Worm (Caenorhabditis elegans) whole organism, mixed stage, embryonic: ENCODE data around the gene znf-474.

ENCODE experiments used
- nhr-237 ChIP-seq: fragments of 150-350 bp; optimal IDR thresholded peaks from 2 replicates; lab custom pipeline; 2014; ENCODE audit warnings: missing biosample characterization, missing genetic modification characterization
- pha-4 ChIP-seq: fragments of 150-350 bp; optimal IDR thresholded peaks from 2 replicates; lab custom pipeline; 2018; ENCODE audit warnings: missing biosample characterization, missing genetic modification reagents, missing genetic modification characterization
- unc-39 ChIP-seq: fragments of 150-350 bp; optimal IDR thresholded peaks from 2 replicates; lab custom pipeline; 2014; ENCODE audit warnings: missing biosample characterization, missing genetic modification characterization

ce11 chrX:12149638-12150137 is at the start of gene znf-474:
- TF ChIP-seq nhr-237 (tag; lab: Kevin White, UChicago) (no peak), pha-4 (no peak), unc-39 (tag; lab: Kevin White, UChicago) (no peak)
